Worm (Caenorhabditis elegans): ENCODE results near the gene attf-4.

- TF ChIP-seq nhr-11 (tag; optimal IDR thresholded peaks at IDR 0.05) (no peak), ceh-6 (GFP tag; optimal IDR thresholded peaks at IDR 0.05) (no peak), ceh-34 (tag; optimal IDR thresholded peaks at IDR 0.05) (peak; percentile 5), ztf-16 (tag; optimal IDR thresholded peaks at IDR 0.05) (no peak)
Measured at ce11 chrIII:6078917-6079316, 1.4 kb upstream of the attf-4 start.
